Fruit fly (Drosophila melanogaster) whole organism, embryonic: ENCODE data around the gene CG43077.
A peak's percentile ranks its signal among the peaks of the same experiment; 100 is the strongest.

ENCODE experiments used
- Ada2b ChIP-seq: fragments of 200-800 bp; sonication (Bioruptor generic); IDR thresholded peaks from 2 replicates; pipeline ENCODE4 v1.3.6; 2022; ENCODE audit warnings: missing biosample characterization, missing genetic modification characterization
- Antp ChIP-seq: fragments of 200-800 bp; sonication (Bioruptor generic); optimal IDR thresholded peaks from 3 replicates; lab custom pipeline; 2016; ENCODE audit warnings: missing biosample characterization, missing genetic modification characterization
- Blimp-1 ChIP-seq: fragments of 200-800 bp; sonication (Bioruptor generic); optimal IDR thresholded peaks from 3 replicates; lab custom pipeline; 2018; ENCODE audit warnings: missing biosample characterization, missing genetic modification characterization, mild to moderate bottlenecking, moderate library complexity, missing genetic modification reagents
- CG11247 ChIP-seq: fragments of 200-800 bp; sonication (Bioruptor generic); IDR thresholded peaks from 2 replicates; pipeline ENCODE4 v1.3.6; 2022; ENCODE audit warnings: missing biosample characterization, missing genetic modification characterization
- CG1233 ChIP-seq: fragments of 200-800 bp; sonication (Bioruptor generic); optimal IDR thresholded peaks from 4 replicates; lab custom pipeline; 2018; ENCODE audit warnings: missing biosample characterization, mild to moderate bottlenecking, missing genetic modification characterization
- CG12659 ChIP-seq: fragments of 200-800 bp; sonication (Bioruptor generic); optimal IDR thresholded peaks from 3 replicates; lab custom pipeline; 2017; ENCODE audit warnings: mild to moderate bottlenecking, missing biosample characterization, missing genetic modification reagents, missing genetic modification characterization
- CG12942 ChIP-seq: fragments of 200-800 bp; sonication (Bioruptor generic); optimal IDR thresholded peaks from 3 replicates; lab custom pipeline; 2016; ENCODE audit warnings: missing biosample characterization, missing genetic modification characterization
- CG13123 ChIP-seq: fragments of 200-800 bp; sonication (Bioruptor generic); optimal IDR thresholded peaks from 2 replicates; lab custom pipeline; 2016; ENCODE audit warnings: missing biosample characterization, missing genetic modification characterization
- CG13894 ChIP-seq: fragments of 200-800 bp; sonication (Bioruptor generic); optimal IDR thresholded peaks from 3 replicates; lab custom pipeline; 2018; ENCODE audit warnings: missing biosample characterization, mild to moderate bottlenecking, missing genetic modification characterization, moderate library complexity
- CG1529 ChIP-seq: fragments of 200-800 bp; sonication (Bioruptor generic); optimal IDR thresholded peaks from 3 replicates; lab custom pipeline; 2018; ENCODE audit warnings: missing biosample characterization, missing genetic modification characterization
- CG17385 ChIP-seq: fragments of 200-800 bp; sonication (Bioruptor generic); optimal IDR thresholded peaks from 3 replicates; lab custom pipeline; 2018; ENCODE audit warnings: missing biosample characterization, mild to moderate bottlenecking, missing genetic modification characterization
- CG3163 ChIP-seq: fragments of 200-800 bp; sonication (Bioruptor generic); optimal IDR thresholded peaks from 3 replicates; lab custom pipeline; 2016; ENCODE audit warnings: missing biosample characterization, missing genetic modification characterization
- CG32532 ChIP-seq: fragments of 200-800 bp; sonication (Bioruptor generic); IDR thresholded peaks from 2 replicates; pipeline ENCODE4 v1.3.6; 2022; ENCODE audit warnings: missing biosample characterization, missing genetic modification characterization
- CG33557 ChIP-seq: fragments of 200-800 bp; sonication (Bioruptor generic); optimal IDR thresholded peaks from 2 replicates; lab custom pipeline; 2019; ENCODE audit warnings: missing biosample characterization, mild to moderate bottlenecking, missing genetic modification characterization, moderate library complexity
- CG4424 ChIP-seq: fragments of 200-800 bp; sonication (Bioruptor generic); optimal IDR thresholded peaks from 3 replicates; lab custom pipeline; 2016; ENCODE audit warnings: missing biosample characterization, missing genetic modification characterization
- CG4730 ChIP-seq: fragments of 200-800 bp; sonication (Bioruptor generic); IDR thresholded peaks from 2 replicates; pipeline ENCODE4 v1.3.6; 2022; ENCODE audit warnings: missing biosample characterization, missing genetic modification characterization
- CG5180 ChIP-seq: fragments of 200-800 bp; sonication (Bioruptor generic); optimal IDR thresholded peaks from 3 replicates; lab custom pipeline; 2017; ENCODE audit warnings: missing biosample characterization, missing genetic modification characterization, mild to moderate bottlenecking, moderate library complexity, missing genetic modification reagents
- CG5245 ChIP-seq: fragments of 200-800 bp; sonication (Bioruptor generic); optimal IDR thresholded peaks from 3 replicates; lab custom pipeline; 2016; ENCODE audit warnings: missing biosample characterization, missing genetic modification characterization
- CG7271 ChIP-seq: fragments of 200-800 bp; sonication (Bioruptor generic); optimal IDR thresholded peaks from 2 replicates; lab custom pipeline; 2018; ENCODE audit warnings: missing biosample characterization, mild to moderate bottlenecking, missing genetic modification characterization, moderate library complexity
- CG7745 ChIP-seq: fragments of 200-800 bp; sonication (Bioruptor generic); optimal IDR thresholded peaks from 2 replicates; lab custom pipeline; 2018; ENCODE audit warnings: missing biosample characterization, mild to moderate bottlenecking, missing genetic modification characterization, moderate library complexity
- CG7963 ChIP-seq: fragments of 200-800 bp; sonication (Bioruptor generic); IDR thresholded peaks from 3 replicates; pipeline ENCODE4 v1.3.6; 2022; ENCODE audit warnings: missing biosample characterization, missing genetic modification characterization; ENCODE audit not compliant: partially characterized antibody
- CG9797 ChIP-seq: fragments of 200-800 bp; sonication (Bioruptor generic); optimal IDR thresholded peaks from 3 replicates; lab custom pipeline; 2018; ENCODE audit warnings: missing biosample characterization, mild to moderate bottlenecking, missing genetic modification characterization
- CHES-1-like ChIP-seq: fragments of 200-800 bp; sonication (Bioruptor generic); optimal IDR thresholded peaks from 2 replicates; lab custom pipeline; 2016; ENCODE audit warnings: missing biosample characterization, missing genetic modification characterization
- CrebB ChIP-seq: fragments of 200-800 bp; sonication (Bioruptor generic); optimal IDR thresholded peaks from 3 replicates; lab custom pipeline; 2018; ENCODE audit warnings: missing biosample characterization, mild to moderate bottlenecking, missing genetic modification characterization
- Dll ChIP-seq: fragments of 200-800 bp; sonication (Bioruptor generic); IDR thresholded peaks from 4 replicates; pipeline ENCODE4 v1.3.6; 2022; ENCODE audit warnings: missing biosample characterization, missing genetic modification characterization; ENCODE audit not compliant: partially characterized antibody
- Doc2 ChIP-seq: fragments of 200-800 bp; sonication (Bioruptor generic); IDR thresholded peaks from 2 replicates; pipeline ENCODE4 v1.3.6; 2022; ENCODE audit warnings: missing biosample characterization, missing genetic modification characterization
- E2f1 ChIP-seq: fragments of 200-800 bp; sonication (Bioruptor generic); IDR thresholded peaks from 2 replicates; pipeline ENCODE4 v1.3.6; 2022; ENCODE audit warnings: missing biosample characterization, missing genetic modification characterization
- Ets97D ChIP-seq: fragments of 200-800 bp; sonication (Bioruptor generic); optimal IDR thresholded peaks from 3 replicates; lab custom pipeline; 2016; ENCODE audit warnings: missing biosample characterization, missing genetic modification characterization
- Fer2 ChIP-seq: fragments of 200-800 bp; sonication (Bioruptor generic); optimal IDR thresholded peaks from 2 replicates; lab custom pipeline; 2018; ENCODE audit warnings: missing biosample characterization, mild to moderate bottlenecking, missing genetic modification characterization, moderate library complexity
- HLHmδ ChIP-seq: fragments of 200-800 bp; sonication (Bioruptor generic); optimal IDR thresholded peaks from 2 replicates; lab custom pipeline; 2018; ENCODE audit warnings: missing biosample characterization, mild to moderate bottlenecking, missing genetic modification characterization, moderate library complexity
- Jarid2 ChIP-seq: fragments of 200-800 bp; sonication (Bioruptor generic); optimal IDR thresholded peaks from 3 replicates; lab custom pipeline; 2017; ENCODE audit warnings: mild to moderate bottlenecking, missing biosample characterization, missing genetic modification reagents, missing genetic modification characterization
- Myb ChIP-seq: fragments of 200-800 bp; sonication (Bioruptor generic); optimal IDR thresholded peaks from 2 replicates; lab custom pipeline; 2016; ENCODE audit warnings: missing biosample characterization, missing genetic modification characterization
- NC2α ChIP-seq: fragments of 200-800 bp; sonication (Bioruptor generic); optimal IDR thresholded peaks from 2 replicates; lab custom pipeline; 2016; ENCODE audit warnings: missing biosample characterization, missing genetic modification characterization
- Stat92E ChIP-seq, 3 experiments: fragments of >200 bp in 2 of 3; fragments of 200-800 bp in 1 of 3; sonication (Bioruptor generic) in 1 of 3; optimal IDR thresholded peaks; 2 replicates each; lab custom pipeline; 2017 to 2019; ENCODE audit warnings: missing biosample characterization in 3 of 3, missing genetic modification characterization in 3 of 3, mild to moderate bottlenecking in 1 of 3, moderate library complexity in 1 of 3
- abd-A ChIP-seq: fragments of 200-800 bp; sonication (Bioruptor generic); optimal IDR thresholded peaks from 3 replicates; lab custom pipeline; 2019; ENCODE audit warnings: missing biosample characterization, mild to moderate bottlenecking, missing genetic modification characterization, moderate library complexity
- esg ChIP-seq: fragments of 200-800 bp; sonication (Bioruptor generic); conservative IDR thresholded peaks from 2 replicates; pipeline ENCODE4 v1.3.6; 2022; ENCODE audit warnings: missing biosample characterization, missing genetic modification characterization
- fd102C ChIP-seq: fragments of 200-800 bp; sonication (Bioruptor generic); optimal IDR thresholded peaks from 2 replicates; lab custom pipeline; 2018; ENCODE audit warnings: missing biosample characterization, mild to moderate bottlenecking, missing genetic modification characterization, moderate library complexity
- fd64A ChIP-seq: fragments of 200-800 bp; sonication (Bioruptor generic); optimal IDR thresholded peaks from 3 replicates; lab custom pipeline; 2018; ENCODE audit warnings: missing biosample characterization, mild to moderate bottlenecking, missing genetic modification characterization
- gsb-n ChIP-seq: fragments of 200-800 bp; sonication (Bioruptor generic); optimal IDR thresholded peaks from 3 replicates; lab custom pipeline; 2018; ENCODE audit warnings: missing biosample characterization, mild to moderate bottlenecking, missing genetic modification characterization
- her ChIP-seq: fragments of 200-800 bp; sonication (Bioruptor generic); optimal IDR thresholded peaks from 2 replicates; lab custom pipeline; 2016; ENCODE audit warnings: missing biosample characterization, missing genetic modification characterization
- ken ChIP-seq: fragments of 200-800 bp; sonication (Bioruptor generic); IDR thresholded peaks from 3 replicates; pipeline ENCODE4 v1.3.6; 2022; ENCODE audit warnings: missing biosample characterization, missing genetic modification characterization
- kni ChIP-seq: fragments of 200-800 bp; sonication (Bioruptor generic); optimal IDR thresholded peaks from 3 replicates; lab custom pipeline; 2017; ENCODE audit warnings: mild to moderate bottlenecking, missing biosample characterization, missing genetic modification reagents, missing genetic modification characterization
- prd ChIP-seq, 3 experiments: fragments of >200 bp in 2 of 3; fragments of 200-800 bp in 1 of 3; sonication (Bioruptor generic) in 1 of 3; optimal IDR thresholded peaks in 2 of 3; IDR thresholded peaks in 1 of 3; 2 replicates in 2 of 3; 3 replicates in 1 of 3; pipeline versions ENCODE4 v1.3.6 to Lab custom; 2017 to 2022; ENCODE audit warnings: missing biosample characterization in 1 of 3, missing genetic modification characterization in 1 of 3
- pros ChIP-seq: fragments of 200-800 bp; sonication (Bioruptor generic); optimal IDR thresholded peaks from 3 replicates; lab custom pipeline; 2019; ENCODE audit warnings: missing biosample characterization, mild to moderate bottlenecking, missing genetic modification characterization, moderate library complexity
- sob ChIP-seq: fragments of 200-800 bp; sonication (Bioruptor generic); IDR thresholded peaks from 2 replicates; pipeline ENCODE4 v1.3.6; 2022; ENCODE audit warnings: missing biosample characterization, missing genetic modification characterization
- tio ChIP-seq: fragments of 200-800 bp; sonication (Bioruptor generic); optimal IDR thresholded peaks from 2 replicates; lab custom pipeline; 2017; ENCODE audit warnings: missing biosample characterization, missing genetic modification characterization, inconsistent platforms
- unpg ChIP-seq: fragments of 200-800 bp; sonication (Bioruptor generic); optimal IDR thresholded peaks from 3 replicates; lab custom pipeline; 2018; ENCODE audit warnings: missing biosample characterization, mild to moderate bottlenecking, missing genetic modification characterization, moderate library complexity
- zen2 ChIP-seq: fragments of 200-800 bp; sonication (Bioruptor generic); IDR thresholded peaks from 3 replicates; pipeline ENCODE4 v1.3.6; 2022; ENCODE audit warnings: missing biosample characterization, missing genetic modification characterization; ENCODE audit not compliant: partially characterized antibody
- zf30C ChIP-seq: fragments of 200-800 bp; sonication (Bioruptor generic); optimal IDR thresholded peaks from 3 replicates; lab custom pipeline; 2018; ENCODE audit warnings: missing biosample characterization, mild to moderate bottlenecking, missing genetic modification characterization

Gene CG43077

dm6 chrX:17107401-17107916 lies 39.1 kb upstream of the CG43077 start, which contains the start of gene CG5004 (continued):
- TF ChIP-seq CG13894 (peak; percentile 20), CG4424 (GFP tag; lab: Kevin White, UChicago) (no peak), Dll (0 out of 4 replicates have a peak, but pooled peaks have one; percentile 45), CG33557 (GFP tag; lab: Kevin White, UChicago) (peak; percentile 2), abd-A (tag; lab: Kevin White, UChicago) (no peak), zen2 (GFP tag; lab: Robert Waterston, UW) (no peak), ken (no peak), tio (GFP tag; lab: Kevin White, UChicago) (no peak), CG5245 (no peak), E2f1 (no peak), Ada2b (GFP tag; lab: Robert Waterston, UW) (no peak), CG9797 (GFP tag; lab: Kevin White, UChicago) (peak; percentile 67), CG13123 (GFP tag; lab: Kevin White, UChicago) (no peak), HLHmδ (no peak), CG5180 (no peak), Blimp-1 (GFP tag; lab: Kevin White, UChicago) (no peak), CG12659 (GFP tag; lab: Kevin White, UChicago) (peak; percentile 63), Myb (GFP tag; lab: Kevin White, UChicago) (peak; percentile 22), fd102C (GFP tag; lab: Kevin White, UChicago) (no peak), CG7745 (tag; lab: Kevin White, UChicago) (no peak), CG17385 (GFP tag; lab: Kevin White, UChicago) (no peak), CG11247 (GFP tag; lab: Robert Waterston, UW) (no peak), prd (optimal IDR thresholded peaks at IDR 0.05; lab: Kevin White, UChicago) (no peak), prd (GFP tag; IDR thresholded peaks at IDR 0.05; lab: Robert Waterston, UW) (no peak), CG1529 (GFP tag; lab: Kevin White, UChicago) (no peak), CG32532 (no peak), NC2α (GFP tag; lab: Kevin White, UChicago) (no peak), sob (GFP tag; lab: Robert Waterston, UW) (no peak), Antp (GFP tag; lab: Kevin White, UChicago) (no peak), kni (GFP tag; lab: Kevin White, UChicago) (peak; percentile 3), CG3163 (GFP tag; lab: Kevin White, UChicago) (peak; percentile 21), CrebB (tag; lab: Kevin White, UChicago) (no peak), CG7963 (no peak), unpg (GFP tag; lab: Kevin White, UChicago) (peak; percentile 1), Fer2 (no peak), gsb-n (tag; lab: Kevin White, UChicago) (no peak), CG7271 (tag; lab: Kevin White, UChicago) (no peak), fd64A (GFP tag; lab: Kevin White, UChicago) (no peak), pros (no peak), CG1233 (GFP tag; lab: Kevin White, UChicago) (no peak), CG12942 (GFP tag; lab: Kevin White, UChicago) (no peak), Stat92E (GFP tag; optimal IDR thresholded peaks at IDR 0.05; lab: Kevin White, UChicago) (peak in 1 of 3 experiments; percentile 61), Doc2 (GFP tag; lab: Robert Waterston, UW) (no peak), CG4730 (GFP tag; lab: Robert Waterston, UW) (no peak), Jarid2 (GFP tag; lab: Kevin White, UChicago) (peak; percentile 87), Ets97D (GFP tag; lab: Kevin White, UChicago) (no peak), CHES-1-like (GFP tag; lab: Kevin White, UChicago) (peak; percentile 49), zf30C (no peak), her (GFP tag; lab: Kevin White, UChicago) (peak; percentile 21), esg (GFP tag; lab: Robert Waterston, UW) (no peak)
